Fruit fly (Drosophila melanogaster) whole organism, wandering third instar larva: Measurements from ENCODE around the gene CG14313.

ENCODE experiments used
- Abd-B ChIP-seq: fragments of >200 bp; optimal IDR thresholded peaks from 2 replicates; lab custom pipeline; 2017; ENCODE audit warnings: missing biosample characterization, missing genetic modification characterization
- CG32264 ChIP-seq: fragments of 200-800 bp; sonication (Bioruptor generic); optimal IDR thresholded peaks from 2 replicates; lab custom pipeline; 2016; ENCODE audit warnings: missing biosample characterization, missing genetic modification characterization
- CG9705 ChIP-seq: fragments of 200-800 bp; sonication (Bioruptor generic); optimal IDR thresholded peaks from 2 replicates; lab custom pipeline; 2018; ENCODE audit warnings: missing biosample characterization, mild to moderate bottlenecking, missing genetic modification characterization
- CrebA ChIP-seq: fragments of 200-800 bp; sonication (Bioruptor generic); optimal IDR thresholded peaks from 2 replicates; lab custom pipeline; 2016; ENCODE audit warnings: missing biosample characterization, mild to moderate bottlenecking, missing genetic modification characterization, borderline replicate concordance
- Dfd ChIP-seq: fragments of >200 bp; optimal IDR thresholded peaks from 2 replicates; lab custom pipeline; 2017; ENCODE audit warnings: missing biosample characterization, missing genetic modification characterization
- Dif ChIP-seq: fragments of 200-275, 200-300 bp; sonication (Bioruptor generic); optimal IDR thresholded peaks from 2 replicates; lab custom pipeline; 2018; ENCODE audit warnings: missing biosample characterization, missing genetic modification characterization; ENCODE audit not compliant: partially characterized antibody
- GATAd ChIP-seq: sonication (Bioruptor generic); optimal IDR thresholded peaks from 2 replicates; lab custom pipeline; 2016; ENCODE audit warnings: missing biosample characterization, missing genetic modification characterization
- HLH106 ChIP-seq: fragments of 200-800 bp; optimal IDR thresholded peaks from 3 replicates; lab custom pipeline; 2019; ENCODE audit warnings: missing biosample characterization, mild to moderate bottlenecking, missing genetic modification characterization, moderate library complexity
- Hnf4 ChIP-seq: fragments of 200-800 bp; sonication (Bioruptor generic); optimal IDR thresholded peaks from 2 replicates; lab custom pipeline; 2016; ENCODE audit warnings: missing biosample characterization, mild to moderate bottlenecking, missing genetic modification characterization
- Hr78 ChIP-seq: fragments of >200 bp; optimal IDR thresholded peaks from 2 replicates; lab custom pipeline; 2017; ENCODE audit warnings: missing biosample characterization, missing genetic modification characterization
- Hr83 ChIP-seq: fragments of 200-300 bp; sonication (Bioruptor generic); optimal IDR thresholded peaks from 2 replicates; lab custom pipeline; 2016; ENCODE audit warnings: missing biosample characterization, mild to moderate bottlenecking, missing genetic modification characterization, moderate library complexity; ENCODE audit not compliant: poor library complexity, severe bottlenecking
- Jra ChIP-seq: sonication (Bioruptor generic); optimal IDR thresholded peaks from 2 replicates; lab custom pipeline; 2016; ENCODE audit warnings: missing biosample characterization, missing genetic modification characterization
- Mio ChIP-seq: sonication (Bioruptor generic); optimal IDR thresholded peaks from 2 replicates; lab custom pipeline; 2016; ENCODE audit warnings: missing biosample characterization, missing genetic modification characterization
- Myc ChIP-seq: fragments of >200 bp; optimal IDR thresholded peaks from 2 replicates; lab custom pipeline; 2017
- N ChIP-seq: fragments of >200 bp; optimal IDR thresholded peaks from 2 replicates; lab custom pipeline; 2018; ENCODE audit warnings: missing biosample characterization, missing external identifiers, missing genetic modification characterization
- OdsH ChIP-seq: fragments of 200-800 bp; sonication (Bioruptor generic); optimal IDR thresholded peaks from 2 replicates; lab custom pipeline; 2016; ENCODE audit warnings: missing biosample characterization, mild to moderate bottlenecking, missing genetic modification characterization
- Rel ChIP-seq, 2 experiments: fragments of 200-800 bp; sonication (Bioruptor generic) in 1 of 2; optimal IDR thresholded peaks; 2 replicates in 1 of 2; 3 replicates in 1 of 2; lab custom pipeline; 2016 to 2019; ENCODE audit warnings: mild to moderate bottlenecking in 2 of 2, missing biosample characterization in 2 of 2, missing genetic modification characterization in 2 of 2, moderate library complexity in 1 of 2
- Sp1 ChIP-seq: fragments of 200-800 bp; sonication (Bioruptor generic); optimal IDR thresholded peaks from 3 replicates; lab custom pipeline; 2019; ENCODE audit warnings: missing biosample characterization, mild to moderate bottlenecking, missing genetic modification characterization, moderate library complexity
- Vsx2 ChIP-seq: fragments of 200-300, 225-300 bp; sonication (Bioruptor generic); optimal IDR thresholded peaks from 2 replicates; lab custom pipeline; 2018; ENCODE audit warnings: missing biosample characterization, missing genetic modification characterization; ENCODE audit not compliant: partially characterized antibody
- br ChIP-seq: fragments of 200-800 bp; sonication (Bioruptor generic); optimal IDR thresholded peaks from 2 replicates; lab custom pipeline; 2016; ENCODE audit warnings: missing biosample characterization, missing genetic modification characterization
- brk ChIP-seq: fragments of 200-800 bp; sonication (Bioruptor generic); optimal IDR thresholded peaks from 2 replicates; lab custom pipeline; 2016; ENCODE audit warnings: missing biosample characterization, mild to moderate bottlenecking, missing genetic modification characterization
- dl ChIP-seq, 2 experiments: fragments of 175-275, 200-275 bp in 1 of 2; fragments of 200-275 bp in 1 of 2; sonication (Bioruptor generic); optimal IDR thresholded peaks; lab custom pipeline; 2018; ENCODE audit warnings: mild to moderate bottlenecking in 2 of 2, missing biosample characterization in 2 of 2, missing genetic modification characterization in 2 of 2, moderate library complexity in 2 of 2; ENCODE audit not compliant: partially characterized antibody in 2 of 2, insufficient read depth in 1 of 2
- dmrt93B ChIP-seq: fragments of 200-800 bp; sonication (Bioruptor generic); optimal IDR thresholded peaks from 2 replicates; lab custom pipeline; 2018; ENCODE audit warnings: missing biosample characterization, mild to moderate bottlenecking, missing genetic modification characterization
- dsf ChIP-seq: sonication (Bioruptor generic); optimal IDR thresholded peaks from 2 replicates; lab custom pipeline; 2016; ENCODE audit warnings: missing biosample characterization, missing genetic modification characterization, borderline replicate concordance
- ey ChIP-seq: fragments of 200-800 bp; sonication (Bioruptor generic); optimal IDR thresholded peaks from 2 replicates; lab custom pipeline; 2016; ENCODE audit warnings: missing biosample characterization, missing genetic modification characterization
- foxo ChIP-seq, 2 experiments: fragments of 200-800 bp; sonication (Bioruptor generic); optimal IDR thresholded peaks; 2 replicates in 1 of 2; 3 replicates in 1 of 2; lab custom pipeline; 2016 to 2017; ENCODE audit warnings: missing biosample characterization in 2 of 2, missing genetic modification characterization in 2 of 2
- fru ChIP-seq: fragments of 200-800 bp; sonication (Bioruptor generic); optimal IDR thresholded peaks from 3 replicates; lab custom pipeline; 2016; ENCODE audit warnings: missing biosample characterization, mild to moderate bottlenecking, missing genetic modification characterization
- h ChIP-seq: fragments of 200-800 bp; sonication (Bioruptor generic); optimal IDR thresholded peaks from 3 replicates; lab custom pipeline; 2016; ENCODE audit warnings: missing biosample characterization, mild to moderate bottlenecking, missing genetic modification characterization
- jim ChIP-seq: fragments of 175-275, 200-325 bp; sonication (Bioruptor generic); optimal IDR thresholded peaks from 2 replicates; lab custom pipeline; 2016; ENCODE audit warnings: missing biosample characterization, mild to moderate bottlenecking, missing genetic modification characterization
- lola ChIP-seq: fragments of >200 bp; optimal IDR thresholded peaks from 2 replicates; lab custom pipeline; 2017; ENCODE audit warnings: missing biosample characterization, missing genetic modification characterization
- pan ChIP-seq: fragments of >200 bp; optimal IDR thresholded peaks from 2 replicates; lab custom pipeline; 2017
- psq ChIP-seq: fragments of 200-800 bp; sonication (Bioruptor generic); optimal IDR thresholded peaks from 3 replicates; lab custom pipeline; 2017; ENCODE audit warnings: missing biosample characterization, mild to moderate bottlenecking, missing genetic modification characterization, moderate library complexity
- rgr ChIP-seq: fragments of 200-800 bp; sonication (Bioruptor generic); optimal IDR thresholded peaks from 3 replicates; lab custom pipeline; 2016; ENCODE audit warnings: missing biosample characterization, mild to moderate bottlenecking, missing genetic modification characterization
- sage ChIP-seq: fragments of 200-800 bp; sonication (Bioruptor generic); optimal IDR thresholded peaks from 2 replicates; lab custom pipeline; 2016; ENCODE audit warnings: missing biosample characterization, mild to moderate bottlenecking, missing genetic modification characterization
- sv ChIP-seq: fragments of 200-800 bp; sonication (Bioruptor generic); optimal IDR thresholded peaks from 3 replicates; lab custom pipeline; 2016; ENCODE audit warnings: missing biosample characterization, missing genetic modification characterization
- tai ChIP-seq: sonication (Bioruptor generic); optimal IDR thresholded peaks from 2 replicates; lab custom pipeline; 2016; ENCODE audit warnings: missing biosample characterization, missing genetic modification characterization
- usp ChIP-seq: fragments of >200 bp; optimal IDR thresholded peaks from 2 replicates; lab custom pipeline; 2017; ENCODE audit warnings: missing biosample characterization, missing genetic modification characterization
- woc ChIP-seq: sonication (Bioruptor generic); optimal IDR thresholded peaks from 2 replicates; lab custom pipeline; 2016; ENCODE audit warnings: missing biosample characterization, mild to moderate bottlenecking, missing genetic modification characterization

Gene CG14313

DNA sequence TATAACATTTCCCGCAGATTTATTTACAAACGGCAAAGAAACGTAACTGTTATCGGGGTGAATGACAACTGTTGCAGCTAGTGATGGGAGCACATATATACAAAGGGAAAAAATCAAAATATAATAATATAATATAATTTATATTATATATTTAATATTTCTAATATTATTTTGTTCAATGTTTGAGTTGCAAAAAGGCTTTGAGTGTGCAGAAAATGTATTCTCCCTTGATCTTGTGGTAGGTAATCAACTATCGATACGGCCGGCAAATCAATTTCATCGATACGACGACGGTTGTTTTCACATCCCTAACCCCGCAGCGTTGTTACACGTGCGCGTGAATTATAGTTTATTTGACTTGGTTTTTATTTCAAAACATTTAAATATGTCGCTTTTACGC, 31.7 kb upstream of the CG14313 start, which contains the start of the genes mTerf5 and Non3:
Gene mTerf5, minus strand, starts transcription at position 249 of the 400 bp plus-strand sequence.
Gene Non3, plus strand, starts transcription at position 289 of the 400 bp plus-strand sequence.
- no peak for TF ChIP-seq br
- no peak for TF ChIP-seq brk (GFP tag; lab: Kevin White, UChicago)
- no peak for TF ChIP-seq pan (lab: Kevin White, UChicago)
- TF ChIP-seq GATAd (GFP tag; lab: Kevin White, UChicago): no peak
- TF ChIP-seq fru (GFP tag; lab: Kevin White, UChicago): peak; percentile 36
- TF ChIP-seq woc (GFP tag; lab: Kevin White, UChicago): peak; percentile 21
- peak; percentile 65 for TF ChIP-seq Hnf4 (GFP tag; lab: Kevin White, UChicago)
- no peak for TF ChIP-seq Abd-B (GFP tag; lab: Kevin White, UChicago)
- TF ChIP-seq h (GFP tag; lab: Kevin White, UChicago): peak; percentile 37
- TF ChIP-seq dsf (GFP tag; lab: Kevin White, UChicago): peak; percentile 29
- TF ChIP-seq psq (GFP tag; lab: Kevin White, UChicago): peak; percentile 64
- peak; percentile 67 for TF ChIP-seq Sp1
- TF ChIP-seq Vsx2 (GFP tag; lab: Kevin White, UChicago): no peak
- TF ChIP-seq HLH106 (tag; lab: Kevin White, UChicago): peak; percentile 73
- peak; percentile 64 for TF ChIP-seq rgr (GFP tag; lab: Kevin White, UChicago)
- peak; percentile 6 for TF ChIP-seq Jra (GFP tag; lab: Kevin White, UChicago)
- TF ChIP-seq CG32264: no peak
- TF ChIP-seq Hr83 (GFP tag; lab: Kevin White, UChicago): peak; percentile 21
- peak; percentile 9 for TF ChIP-seq sv (GFP tag; lab: Kevin White, UChicago)
- no peak for TF ChIP-seq Hr78 (GFP tag; lab: Kevin White, UChicago)
- peak; percentile 14 for TF ChIP-seq ey (GFP tag; lab: Kevin White, UChicago)
- TF ChIP-seq Dif (GFP tag; lab: Kevin White, UChicago): no peak
- TF ChIP-seq dl (GFP tag; optimal IDR thresholded peaks at IDR 0.05; lab: Kevin White, UChicago; ENCODE audit: insufficient read depth in 1 of 2, partially characterized antibody in 2 of 2): no peak
- no peak for TF ChIP-seq sage (GFP tag; lab: Kevin White, UChicago)
- no peak for TF ChIP-seq tai (GFP tag; lab: Kevin White, UChicago)
- no peak for TF ChIP-seq dmrt93B (GFP tag; lab: Kevin White, UChicago)
- TF ChIP-seq CG9705 (GFP tag; lab: Kevin White, UChicago): peak; percentile 23
- TF ChIP-seq Rel (GFP tag; optimal IDR thresholded peaks at IDR 0.05; lab: Kevin White, UChicago): no peak
- TF ChIP-seq Rel (tag; optimal IDR thresholded peaks at IDR 0.05; lab: Kevin White, UChicago): peak; percentile 57
- no peak for TF ChIP-seq jim (GFP tag; lab: Kevin White, UChicago)
- TF ChIP-seq foxo (GFP tag; optimal IDR thresholded peaks at IDR 0.05; lab: Kevin White, UChicago): peak in 1 of 2 experiments; percentile 67
- no peak for TF ChIP-seq usp (GFP tag; lab: Kevin White, UChicago)
- no peak for TF ChIP-seq Dfd (GFP tag; lab: Kevin White, UChicago)
- TF ChIP-seq lola (GFP tag; lab: Kevin White, UChicago): no peak
- no peak for TF ChIP-seq CrebA
- no peak for TF ChIP-seq Mio (GFP tag; lab: Kevin White, UChicago)
- TF ChIP-seq OdsH (GFP tag; lab: Kevin White, UChicago): peak; percentile 52
- TF ChIP-seq N: no peak
- TF ChIP-seq Myc (lab: Kevin White, UChicago): peak; percentile 26
- TF ChIP-seq, all 38 proteins: peak for 18

dm6 chr3R:18220211-18220749, 28.5 kb upstream of the CG14313 start, which contains the start of the genes CG7988 and CG7183:
TSS of gene CG7988 (plus strand) at chr3R:18220526.
TSS of gene CG7183 (minus strand) at chr3R:18220699.
- TF ChIP-seq Dfd (GFP tag; lab: Kevin White, UChicago): no peak
- no peak for TF ChIP-seq Hr78 (GFP tag; lab: Kevin White, UChicago)
- peak; percentile 98 for TF ChIP-seq HLH106 (tag; lab: Kevin White, UChicago)
- TF ChIP-seq Vsx2 (GFP tag; lab: Kevin White, UChicago): no peak
- peak; percentile 96 for TF ChIP-seq ey (GFP tag; lab: Kevin White, UChicago)
- TF ChIP-seq fru (GFP tag; lab: Kevin White, UChicago): peak; percentile 98
- no peak for TF ChIP-seq Myc (lab: Kevin White, UChicago)
- no peak for TF ChIP-seq Dif (GFP tag; lab: Kevin White, UChicago)
- TF ChIP-seq br: peak; percentile 95
- peak; percentile 35 for TF ChIP-seq jim (GFP tag; lab: Kevin White, UChicago)
- TF ChIP-seq sv (GFP tag; lab: Kevin White, UChicago): peak; percentile 95
- TF ChIP-seq woc (GFP tag; lab: Kevin White, UChicago): peak; percentile 94
- peak; percentile 95 for TF ChIP-seq psq (GFP tag; lab: Kevin White, UChicago)
- peak; percentile 92 for TF ChIP-seq dmrt93B (GFP tag; lab: Kevin White, UChicago)
- TF ChIP-seq Rel (GFP tag; optimal IDR thresholded peaks at IDR 0.05; lab: Kevin White, UChicago): no peak
- peak; percentile 81 for TF ChIP-seq Rel (tag; optimal IDR thresholded peaks at IDR 0.05; lab: Kevin White, UChicago)
- TF ChIP-seq CrebA: no peak
- TF ChIP-seq usp (GFP tag; lab: Kevin White, UChicago): no peak
- TF ChIP-seq Sp1: peak; percentile 98
- TF ChIP-seq Mio (GFP tag; lab: Kevin White, UChicago): peak; percentile 75
- no peak for TF ChIP-seq Hr83 (GFP tag; lab: Kevin White, UChicago)
- TF ChIP-seq OdsH (GFP tag; lab: Kevin White, UChicago): peak; percentile 98
- peak; percentile 94 for TF ChIP-seq dsf (GFP tag; lab: Kevin White, UChicago)
- peak; percentile 97 for TF ChIP-seq Hnf4 (GFP tag; lab: Kevin White, UChicago)
- peak; percentile 49 to 98 for TF ChIP-seq foxo (GFP tag; optimal IDR thresholded peaks at IDR 0.05; lab: Kevin White, UChicago)
- no peak for TF ChIP-seq Abd-B (GFP tag; lab: Kevin White, UChicago)
- no peak for TF ChIP-seq dl (GFP tag; optimal IDR thresholded peaks at IDR 0.05; lab: Kevin White, UChicago; ENCODE audit: insufficient read depth in 1 of 2, partially characterized antibody in 2 of 2)
- peak; percentile 89 for TF ChIP-seq CG9705 (GFP tag; lab: Kevin White, UChicago)
- no peak for TF ChIP-seq pan (lab: Kevin White, UChicago)
- TF ChIP-seq GATAd (GFP tag; lab: Kevin White, UChicago): peak; percentile 88
- no peak for TF ChIP-seq sage (GFP tag; lab: Kevin White, UChicago)
- TF ChIP-seq N: no peak
- peak; percentile 98 for TF ChIP-seq rgr (GFP tag; lab: Kevin White, UChicago)
- TF ChIP-seq CG32264: peak; percentile 79
- TF ChIP-seq Jra (GFP tag; lab: Kevin White, UChicago): peak; percentile 96
- TF ChIP-seq h (GFP tag; lab: Kevin White, UChicago): peak; percentile 98
- TF ChIP-seq tai (GFP tag; lab: Kevin White, UChicago): no peak
- TF ChIP-seq brk (GFP tag; lab: Kevin White, UChicago): no peak
- no peak for TF ChIP-seq lola (GFP tag; lab: Kevin White, UChicago)
